Fruit fly (Drosophila melanogaster) Kc167 (cell line): ENCODE results near the gene Hrs.

Source experiments
- Myc ChIP-seq: fragments of >200 bp; optimal IDR thresholded peaks from 2 replicates; lab custom pipeline; 2017; ENCODE audit warnings: missing external identifiers
- Sin3A ChIP-seq: fragments of >200 bp; optimal IDR thresholded peaks from 2 replicates; lab custom pipeline; 2018; ENCODE audit warnings: missing external identifiers
- h ChIP-seq: fragments of >200 bp; optimal IDR thresholded peaks from 3 replicates; lab custom pipeline; 2018; ENCODE audit warnings: missing external identifiers
- insv ChIP-seq: fragments of >200 bp; optimal IDR thresholded peaks from 3 replicates; lab custom pipeline; 2018; ENCODE audit warnings: missing external identifiers
- psq ChIP-seq: fragments of >200 bp; optimal IDR thresholded peaks from 2 replicates; lab custom pipeline; 2017; ENCODE audit warnings: missing external identifiers
- ttk ChIP-seq: sonication (Bioruptor generic); optimal IDR thresholded peaks from 2 replicates; lab custom pipeline; 2017; ENCODE audit warnings: missing external identifiers

The Hrs gene

dm6 chr2L:2739820-2740230 is at the start of gene Hrs:
Hrs (plus strand) TSS chr2L:2739986.
- TF ChIP-seq ttk (lab: Kevin White, UChicago) = no peak
- TF ChIP-seq Sin3A (lab: Kevin White, UChicago) = no peak

- TF ChIP-seq Myc (lab: Kevin White, UChicago) (no peak), psq (lab: Kevin White, UChicago) (no peak), insv (lab: Kevin White, UChicago) (no peak), ttk (lab: Kevin White, UChicago) (no peak), Sin3A (lab: Kevin White, UChicago) (no peak), h (no peak)
Measured at dm6 chr2L:2696337-2696736, 43.4 kb upstream of the Hrs start, which contains the start of gene Trf5. Trf5 (minus strand) TSS chr2L:2696437.

- TF ChIP-seq Sin3A (lab: Kevin White, UChicago) (no peak), Myc (lab: Kevin White, UChicago) (no peak), ttk (lab: Kevin White, UChicago) (no peak), insv (lab: Kevin White, UChicago) (no peak), h (no peak), psq (lab: Kevin White, UChicago) (no peak)
Measured at dm6 chr2L:2720368-2720767, 19.4 kb upstream of the Hrs start.

- TF ChIP-seq insv (lab: Kevin White, UChicago) = no peak
- TF ChIP-seq Sin3A (lab: Kevin White, UChicago) = no peak
- TF ChIP-seq psq (lab: Kevin White, UChicago) = no peak
- TF ChIP-seq h = no peak
- TF ChIP-seq Myc (lab: Kevin White, UChicago) = no peak
- no peak for TF ChIP-seq ttk (lab: Kevin White, UChicago)
Measured at dm6 chr2L:2721317-2721716, 18.5 kb upstream of the Hrs start.

- TF ChIP-seq insv (lab: Kevin White, UChicago) (no peak), psq (lab: Kevin White, UChicago) (no peak), h (no peak), Sin3A (lab: Kevin White, UChicago) (no peak)
Measured at dm6 chr2L:2723100-2723499, 16.7 kb upstream of the Hrs start.

dm6 chr2L:2724459-2724858 is 15.3 kb upstream of the Hrs start:
- no peak for TF ChIP-seq ttk (lab: Kevin White, UChicago)
- TF ChIP-seq h = no peak
- no peak for TF ChIP-seq Myc (lab: Kevin White, UChicago)
- TF ChIP-seq insv (lab: Kevin White, UChicago) = no peak
- no peak for TF ChIP-seq Sin3A (lab: Kevin White, UChicago)
- TF ChIP-seq psq (lab: Kevin White, UChicago) = no peak

- TF ChIP-seq h = no peak
- TF ChIP-seq Sin3A (lab: Kevin White, UChicago) = no peak
- TF ChIP-seq psq (lab: Kevin White, UChicago) = no peak
- no peak for TF ChIP-seq insv (lab: Kevin White, UChicago)
- no peak for TF ChIP-seq ttk (lab: Kevin White, UChicago)
- no peak for TF ChIP-seq Myc (lab: Kevin White, UChicago)
Measured at dm6 chr2L:2725374-2725773, 14.4 kb upstream of the Hrs start, which contains the start of gene CG31689. CG31689 (plus strand) TSS chr2L:2725674.

dm6 chr2L:2727364-2727763 is 12.4 kb upstream of the Hrs start:
- TF ChIP-seq Myc (lab: Kevin White, UChicago) (no peak), psq (lab: Kevin White, UChicago) (no peak), insv (lab: Kevin White, UChicago) (no peak), h (no peak), Sin3A (lab: Kevin White, UChicago) (no peak), ttk (lab: Kevin White, UChicago) (no peak)

dm6 chr2L:2727812-2728211 is 12.0 kb upstream of the Hrs start:
- TF ChIP-seq ttk (lab: Kevin White, UChicago) (no peak), Sin3A (lab: Kevin White, UChicago) (no peak), psq (lab: Kevin White, UChicago) (no peak), h (no peak), insv (lab: Kevin White, UChicago) (no peak), Myc (lab: Kevin White, UChicago) (no peak)

- TF ChIP-seq Myc (lab: Kevin White, UChicago) = no peak
- TF ChIP-seq psq (lab: Kevin White, UChicago) = no peak
- TF ChIP-seq insv (lab: Kevin White, UChicago) = no peak
- no peak for TF ChIP-seq h
- no peak for TF ChIP-seq ttk (lab: Kevin White, UChicago)
Measured at dm6 chr2L:2728577-2728976, 11.2 kb upstream of the Hrs start.

dm6 chr2L:2729882-2730281 is 9.9 kb upstream of the Hrs start:
- TF ChIP-seq psq (lab: Kevin White, UChicago) (no peak), Myc (lab: Kevin White, UChicago) (no peak), h (no peak), ttk (lab: Kevin White, UChicago) (no peak), insv (lab: Kevin White, UChicago) (no peak), Sin3A (lab: Kevin White, UChicago) (no peak)

- TF ChIP-seq insv (lab: Kevin White, UChicago) (no peak), psq (lab: Kevin White, UChicago) (no peak), Sin3A (lab: Kevin White, UChicago) (no peak), h (no peak)
Measured at dm6 chr2L:2730756-2731155, 9.0 kb upstream of the Hrs start.
